Fruit fly (Drosophila melanogaster) Kc167 (cell line): ENCODE results near the gene CG14551.

Experiments
- Myc ChIP-seq: fragments of >200 bp; optimal IDR thresholded peaks from 2 replicates; lab custom pipeline; 2017; ENCODE audit warnings: missing external identifiers
- Sin3A ChIP-seq: fragments of >200 bp; optimal IDR thresholded peaks from 2 replicates; lab custom pipeline; 2018; ENCODE audit warnings: missing external identifiers
- h ChIP-seq: fragments of >200 bp; optimal IDR thresholded peaks from 3 replicates; lab custom pipeline; 2018; ENCODE audit warnings: missing external identifiers
- insv ChIP-seq: fragments of >200 bp; optimal IDR thresholded peaks from 3 replicates; lab custom pipeline; 2018; ENCODE audit warnings: missing external identifiers
- psq ChIP-seq: fragments of >200 bp; optimal IDR thresholded peaks from 2 replicates; lab custom pipeline; 2017; ENCODE audit warnings: missing external identifiers
- ttk ChIP-seq: sonication (Bioruptor generic); optimal IDR thresholded peaks from 2 replicates; lab custom pipeline; 2017; ENCODE audit warnings: missing external identifiers

DNA sequence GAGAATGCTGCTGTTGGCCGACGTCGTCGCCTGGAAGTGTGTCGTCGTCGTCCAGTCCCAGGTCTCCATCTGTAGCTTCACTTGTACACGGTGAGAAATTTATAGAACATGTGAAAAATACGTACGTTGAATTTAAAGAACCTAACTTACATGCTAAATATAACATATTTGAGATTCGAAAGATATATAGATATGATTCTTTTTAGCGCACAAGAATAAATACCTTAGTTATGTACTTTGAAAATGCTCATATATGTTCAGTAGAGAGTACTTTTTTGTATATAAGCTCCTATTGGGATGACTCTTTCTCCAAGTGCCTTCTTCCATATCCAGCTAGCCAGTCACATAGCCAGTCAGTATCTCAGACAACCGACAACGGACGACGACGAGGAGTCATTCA lies 12.4 kb upstream of the CG14551 start:
- TF ChIP-seq ttk (lab: Kevin White, UChicago): no peak
- no peak for TF ChIP-seq h (lab: Kevin White, UChicago)
- TF ChIP-seq Sin3A (lab: Kevin White, UChicago): no peak
- no peak for TF ChIP-seq psq
- TF ChIP-seq Myc (lab: Kevin White, UChicago): no peak
- no peak for TF ChIP-seq insv (lab: Kevin White, UChicago)
